Worm (Caenorhabditis elegans): ENCODE data around the gene nhr-51.

Gene nhr-51

ce11 chrV:15715636-15716035 lies 41.8 kb downstream of the nhr-51 start:
- TF ChIP-seq mdl-1 (tag; optimal IDR thresholded peaks at IDR 0.05) = no peak
- TF ChIP-seq ceh-9 (tag; optimal IDR thresholded peaks at IDR 0.05) = no peak
- no peak for TF ChIP-seq fkh-2 (tag; optimal IDR thresholded peaks at IDR 0.05)
- no peak for TF ChIP-seq tbx-2 (tag; optimal IDR thresholded peaks at IDR 0.05)
- TF ChIP-seq lin-15B (tag; optimal IDR thresholded peaks at IDR 0.05) = no peak
- no peak for TF ChIP-seq nhr-76 (tag; optimal IDR thresholded peaks at IDR 0.05)
- no peak for TF ChIP-seq lin-39 (tag; optimal IDR thresholded peaks at IDR 0.05)
- TF ChIP-seq unc-62 (GFP tag; optimal IDR thresholded peaks at IDR 0.05) = no peak
- TF ChIP-seq nhr-67 (tag; optimal IDR thresholded peaks at IDR 0.05) = no peak
- TF ChIP-seq nhr-12 (tag; optimal IDR thresholded peaks at IDR 0.05) = no peak
- TF ChIP-seq skn-1 (tag; optimal IDR thresholded peaks at IDR 0.05) = no peak
- no peak for TF ChIP-seq elt-3 (tag; optimal IDR thresholded peaks at IDR 0.05)
- no peak for TF ChIP-seq egl-27 (tag; optimal IDR thresholded peaks at IDR 0.05)
- TF ChIP-seq mml-1 (tag; optimal IDR thresholded peaks at IDR 0.05) = no peak

ce11 chrV:15716679-15717078 lies 42.9 kb downstream of the nhr-51 start, which contains the start of gene Y6E2A.4:
Gene Y6E2A.4 (minus strand): TSS chrV:15716779.
- TF ChIP-seq pqm-1 (tag; optimal IDR thresholded peaks at IDR 0.05) (no peak), jun-1 (tag; optimal IDR thresholded peaks at IDR 0.05) (no peak), sea-2 (GFP tag; optimal IDR thresholded peaks at IDR 0.05) (no peak), tbx-2 (tag; optimal IDR thresholded peaks at IDR 0.05) (no peak), egl-27 (tag; optimal IDR thresholded peaks at IDR 0.05) (no peak), R02D3.7 (tag; optimal IDR thresholded peaks at IDR 0.05) (no peak), nhr-237 (tag; optimal IDR thresholded peaks at IDR 0.05) (no peak), ama-1 (optimal IDR thresholded peaks at IDR 0.05) (no peak), elt-1 (tag; optimal IDR thresholded peaks at IDR 0.05) (no peak), lin-39 (tag; optimal IDR thresholded peaks at IDR 0.05) (no peak)

- TF ChIP-seq mml-1 (tag; optimal IDR thresholded peaks at IDR 0.05) (no peak), mdl-1 (tag; optimal IDR thresholded peaks at IDR 0.05) (no peak), lin-15B (tag; optimal IDR thresholded peaks at IDR 0.05) (no peak), nfya-1 (tag; optimal IDR thresholded peaks at IDR 0.05; ENCODE audit: insufficient read depth) (no peak), fkh-10 (GFP tag; optimal IDR thresholded peaks at IDR 0.05) (no peak), pqm-1 (tag; optimal IDR thresholded peaks at IDR 0.05) (peak; percentile 1), nhr-28 (tag; optimal IDR thresholded peaks at IDR 0.05) (no peak)
Observed at ce11 chrV:15718562-15718961, 44.8 kb downstream of the nhr-51 start, which contains the start of gene Y6E2A.5. Gene Y6E2A.5 (minus strand): TSS chrV:15718662.

- no peak for TF ChIP-seq ceh-28 (tag; optimal IDR thresholded peaks at IDR 0.05)
- no peak for TF ChIP-seq aly-2 (tag; optimal IDR thresholded peaks at IDR 0.05)
- no peak for TF ChIP-seq snpc-4 (tag; optimal IDR thresholded peaks at IDR 0.05)
- TF ChIP-seq elt-3 (tag; optimal IDR thresholded peaks at IDR 0.05) = no peak
Observed at ce11 chrV:15719570-15719969, 45.8 kb downstream of the nhr-51 start, which contains the start of gene Y6E2A.7. Gene Y6E2A.7 (plus strand): TSS chrV:15719870.

ce11 chrV:15721431-15721830 lies 47.6 kb downstream of the nhr-51 start:
- TF ChIP-seq egl-5 (tag; optimal IDR thresholded peaks at IDR 0.05) (no peak), snpc-4 (tag; optimal IDR thresholded peaks at IDR 0.05) (no peak), lin-15B (tag; optimal IDR thresholded peaks at IDR 0.05) (no peak), hmg-11 (tag; optimal IDR thresholded peaks at IDR 0.05) (no peak), elt-2 (tag; optimal IDR thresholded peaks at IDR 0.05) (no peak), nhr-77 (tag; optimal IDR thresholded peaks at IDR 0.05) (no peak), ztf-11 (tag; optimal IDR thresholded peaks at IDR 0.05) (no peak)

ce11 chrV:15721888-15722287 lies 48.1 kb downstream of the nhr-51 start, which contains the start of gene srh-140:
Gene srh-140 (plus strand): TSS chrV:15722188.
- TF ChIP-seq elt-2 (tag; optimal IDR thresholded peaks at IDR 0.05) (no peak), hmg-11 (tag; optimal IDR thresholded peaks at IDR 0.05) (no peak), fkh-10 (GFP tag; optimal IDR thresholded peaks at IDR 0.05) (no peak), egl-27 (tag; optimal IDR thresholded peaks at IDR 0.05) (no peak), nhr-237 (tag; optimal IDR thresholded peaks at IDR 0.05) (no peak), nhr-77 (tag; optimal IDR thresholded peaks at IDR 0.05) (no peak), lin-15B (tag; optimal IDR thresholded peaks at IDR 0.05) (no peak), eor-1 (tag; optimal IDR thresholded peaks at IDR 0.05) (no peak), daf-12 (tag; optimal IDR thresholded peaks at IDR 0.05) (no peak), ZK546.5 (tag; optimal IDR thresholded peaks at IDR 0.05) (no peak), egl-5 (tag; optimal IDR thresholded peaks at IDR 0.05) (no peak), sea-2 (GFP tag; optimal IDR thresholded peaks at IDR 0.05) (no peak), skn-1 (tag; optimal IDR thresholded peaks at IDR 0.05) (no peak)
